Worm (Caenorhabditis elegans) whole organism, L2 larva: ENCODE measurements around the gene C29G2.6.

ENCODE experiments used
- ama-1 ChIP-seq: fragments of 150-350 bp; optimal IDR thresholded peaks from 2 replicates; lab custom pipeline; 2018; ENCODE audit warnings: inconsistent platforms
- ceh-16 ChIP-seq: fragments of 150-350 bp; optimal IDR thresholded peaks from 2 replicates; lab custom pipeline; 2014; ENCODE audit warnings: missing biosample characterization, missing genetic modification characterization
- lin-11 ChIP-seq: fragments of 150-350 bp; sonication (generic microtip); optimal IDR thresholded peaks from 2 replicates; lab custom pipeline; 2014; ENCODE audit warnings: missing biosample characterization, missing genetic modification characterization, inconsistent platforms, mixed read lengths
- lin-13 ChIP-seq: fragments of 150-350 bp; optimal IDR thresholded peaks from 2 replicates; lab custom pipeline; 2014; ENCODE audit warnings: missing biosample characterization, missing genetic modification reagents, missing genetic modification characterization
- lin-39 ChIP-seq: fragments of 150-350 bp; optimal IDR thresholded peaks from 2 replicates; lab custom pipeline; 2014; ENCODE audit warnings: missing biosample characterization, missing genetic modification reagents, missing genetic modification characterization
- nhr-237 ChIP-seq: fragments of 150-350 bp; optimal IDR thresholded peaks from 2 replicates; lab custom pipeline; 2014; ENCODE audit warnings: missing biosample characterization, missing genetic modification characterization
- nhr-25 ChIP-seq: fragments of 150-350 bp; sonication (generic microtip); optimal IDR thresholded peaks from 3 replicates; lab custom pipeline; 2014; ENCODE audit warnings: missing biosample characterization, missing genetic modification characterization
- unc-39 ChIP-seq: fragments of 150-350 bp; optimal IDR thresholded peaks from 2 replicates; lab custom pipeline; 2014; ENCODE audit warnings: missing biosample characterization, missing genetic modification characterization

- TF ChIP-seq lin-39 (tag; lab: Kevin White, UChicago) (no peak), ceh-16 (tag; lab: Kevin White, UChicago) (no peak), lin-13 (GFP tag; lab: Kevin White, UChicago) (no peak), nhr-237 (tag; lab: Kevin White, UChicago) (no peak), lin-11 (tag; lab: Kevin White, UChicago) (no peak), ama-1 (no peak), unc-39 (tag; lab: Kevin White, UChicago) (no peak), nhr-25 (no peak)
Measured at ce11 chrV:2580598-2580997, 5.1 kb downstream of the C29G2.6 start, which contains the start of gene C29G2.3.
